Worm (Caenorhabditis elegans): ENCODE measurements around the gene lea-1.

lea-1 gene

DNA sequence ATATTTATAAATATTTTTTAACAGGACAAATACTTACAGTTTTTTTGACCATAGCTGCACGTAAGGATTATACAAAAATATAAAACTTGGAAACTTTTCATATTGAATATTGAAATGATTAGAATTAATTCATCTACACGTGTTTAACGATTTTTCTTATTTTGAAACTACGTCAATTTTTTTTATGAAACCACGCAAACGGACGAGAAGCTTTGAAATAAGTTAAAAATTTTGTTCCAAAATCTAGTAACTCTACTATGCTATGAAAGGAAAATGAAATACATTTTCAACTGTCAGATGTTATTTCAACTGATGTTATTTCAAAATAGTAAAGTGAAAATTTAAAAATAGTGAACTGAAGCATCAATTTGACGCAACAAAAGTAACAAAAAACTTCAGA, 62.1 kb downstream of the lea-1 start, which contains the start of gene F57A8.6:
Gene F57A8.6 (minus strand): TSS at position 101 of the 400 bp plus-strand sequence.
- TF ChIP-seq zip-8 (tag; optimal IDR thresholded peaks at IDR 0.05): no peak
- no peak for TF ChIP-seq blmp-1 (tag; optimal IDR thresholded peaks at IDR 0.05)
- no peak for TF ChIP-seq mep-1 (tag; optimal IDR thresholded peaks at IDR 0.05)
- no peak for TF ChIP-seq elt-3 (tag; optimal IDR thresholded peaks at IDR 0.05)
- no peak for TF ChIP-seq ham-2 (GFP tag; optimal IDR thresholded peaks at IDR 0.05)
- no peak for TF ChIP-seq snpc-4 (tag; optimal IDR thresholded peaks at IDR 0.05)
- TF ChIP-seq ces-1 (GFP tag; optimal IDR thresholded peaks at IDR 0.05): no peak
- no peak for TF ChIP-seq flh-1 (GFP tag; optimal IDR thresholded peaks at IDR 0.05)
- TF ChIP-seq cnd-1 (tag; optimal IDR thresholded peaks at IDR 0.05): no peak
- TF ChIP-seq ceh-39 (tag; optimal IDR thresholded peaks at IDR 0.05): no peak
- no peak for TF ChIP-seq sem-2 (GFP tag; optimal IDR thresholded peaks at IDR 0.05)
- no peak for TF ChIP-seq bed-3 (GFP tag; optimal IDR thresholded peaks at IDR 0.05)
- TF ChIP-seq elt-1 (tag; optimal IDR thresholded peaks at IDR 0.05; ENCODE audit: borderline replicate concordance, insufficient read depth): no peak
- no peak for TF ChIP-seq mls-2 (tag; optimal IDR thresholded peaks at IDR 0.05)
- no peak for TF ChIP-seq lsy-2 (tag; optimal IDR thresholded peaks at IDR 0.05)
- TF ChIP-seq unc-120 (tag; optimal IDR thresholded peaks at IDR 0.05; ENCODE audit: poor library complexity, severe bottlenecking): no peak
- TF ChIP-seq nhr-2 (tag; optimal IDR thresholded peaks at IDR 0.05): no peak
- TF ChIP-seq ztf-11 (tag; optimal IDR thresholded peaks at IDR 0.05): no peak

DNA sequence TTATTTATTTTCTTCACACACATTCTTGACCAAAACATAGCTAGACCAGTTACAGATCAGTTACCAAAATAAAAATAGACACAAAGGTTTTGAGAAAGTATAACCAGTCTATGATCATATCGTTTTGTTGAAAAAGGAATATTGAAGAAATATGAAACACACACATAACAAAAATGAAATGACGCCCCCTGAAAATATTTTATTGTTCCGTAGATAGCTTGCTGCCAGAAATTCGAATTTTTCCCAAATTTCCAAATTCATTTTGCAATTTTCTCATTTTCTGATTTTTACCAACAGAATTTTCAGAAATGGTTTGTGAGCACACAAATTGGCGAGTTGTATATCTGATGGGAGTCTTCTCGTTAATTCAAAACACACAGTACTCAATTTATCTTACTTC, 63.7 kb downstream of the lea-1 start, which contains the start of gene F57A8.7:
Gene F57A8.7 (plus strand): TSS at position 301 of the 400 bp plus-strand sequence.
- TF ChIP-seq sem-2 (GFP tag; optimal IDR thresholded peaks at IDR 0.05) (no peak), unc-120 (tag; optimal IDR thresholded peaks at IDR 0.05; ENCODE audit: poor library complexity, severe bottlenecking) (no peak), ceh-39 (tag; optimal IDR thresholded peaks at IDR 0.05) (no peak), mls-2 (tag; optimal IDR thresholded peaks at IDR 0.05) (no peak), ham-2 (GFP tag; optimal IDR thresholded peaks at IDR 0.05) (no peak), sptf-1 (tag; optimal IDR thresholded peaks at IDR 0.05) (no peak), mab-5 (tag; optimal IDR thresholded peaks at IDR 0.05) (no peak), nhr-237 (tag; optimal IDR thresholded peaks at IDR 0.05) (no peak), zip-8 (tag; optimal IDR thresholded peaks at IDR 0.05) (no peak), drap-1 (GFP tag; optimal IDR thresholded peaks at IDR 0.05) (no peak), elt-1 (tag; optimal IDR thresholded peaks at IDR 0.05; ENCODE audit: borderline replicate concordance, insufficient read depth) (no peak), unc-62 (GFP tag; optimal IDR thresholded peaks at IDR 0.05) (no peak), ceh-43 (GFP tag; optimal IDR thresholded peaks at IDR 0.05) (no peak), elt-3 (tag; optimal IDR thresholded peaks at IDR 0.05) (no peak), lin-13 (tag; optimal IDR thresholded peaks at IDR 0.05) (no peak), ces-1 (GFP tag; optimal IDR thresholded peaks at IDR 0.05) (no peak), flh-1 (GFP tag; optimal IDR thresholded peaks at IDR 0.05) (no peak), nhr-28 (tag; optimal IDR thresholded peaks at IDR 0.05) (no peak)
